Worm (Caenorhabditis elegans) whole organism, mixed stage, embryonic: ENCODE data around the gene spsb-2.

Experiments used
- cnd-1 ChIP-seq: fragments of 200-800 bp; sonication (Bioruptor generic); optimal IDR thresholded peaks from 2 replicates; lab custom pipeline; 2018; ENCODE audit warnings: mild to moderate bottlenecking, missing genetic modification characterization, missing compliant biosample characterization
- lsy-2 ChIP-seq: fragments of 150-350 bp; optimal IDR thresholded peaks from 2 replicates; lab custom pipeline; 2014; ENCODE audit warnings: missing biosample characterization, missing genetic modification characterization
- zip-8 ChIP-seq: fragments of 150-350 bp; optimal IDR thresholded peaks from 2 replicates; lab custom pipeline; 2014; ENCODE audit warnings: missing biosample characterization, missing genetic modification characterization

- TF ChIP-seq zip-8 (no peak), lsy-2 (no peak), cnd-1 (tag; lab: Kevin White, UChicago) (no peak)
Measured at ce11 chrII:15195346-15195745, 34.8 kb upstream of the spsb-2 start.
